Worm (Caenorhabditis elegans) whole organism, L4 larva: ENCODE data around the gene C05E11.2.
A peak's percentile ranks its signal among the peaks of the same experiment; 100 is the strongest.

Experiments used
- F26F4.8 ChIP-seq: fragments of 200-800 bp; sonication (Bioruptor generic); conservative IDR thresholded peaks from 2 replicates; pipeline ENCODE4 v1.3.6; 2022; ENCODE audit warnings: missing genetic modification characterization, missing compliant biosample characterization
- F44E2.7 ChIP-seq: fragments of 200-800 bp; sonication (Bioruptor generic); IDR thresholded peaks from 2 replicates; pipeline ENCODE4 v2.1.2; 2022; ENCODE audit warnings: missing genetic modification characterization, missing compliant biosample characterization
- R02D3.7 ChIP-seq: fragments of 150-350 bp; sonication (generic microtip); optimal IDR thresholded peaks from 3 replicates; lab custom pipeline; 2014; ENCODE audit warnings: missing biosample characterization, missing genetic modification characterization
- ZK337.2 ChIP-seq: fragments of 200-800 bp; sonication (Bioruptor generic); IDR thresholded peaks from 2 replicates; pipeline ENCODE4 v1.3.6; 2022; ENCODE audit warnings: missing genetic modification reagents, missing genetic modification characterization, missing compliant biosample characterization
- aha-1 ChIP-seq: fragments of 150-350 bp; peaks from one replicate; lab custom pipeline; 2014; ENCODE audit warnings: missing biosample characterization, missing genetic modification characterization
- ama-1 ChIP-seq: fragments of 150-350 bp; optimal IDR thresholded peaks from 2 replicates; lab custom pipeline; 2014; ENCODE audit warnings: inconsistent platforms, mixed read lengths
- ces-1 ChIP-seq: fragments of 150-350 bp; sonication (generic microtip); optimal IDR thresholded peaks from 4 replicates; lab custom pipeline; 2014; ENCODE audit warnings: missing biosample characterization, missing genetic modification reagents, missing genetic modification characterization
- ctbp-1 ChIP-seq: fragments of 200-800 bp; sonication (Bioruptor generic); IDR thresholded peaks from 2 replicates; pipeline ENCODE4 v1.3.6; 2022; ENCODE audit warnings: missing genetic modification reagents, missing genetic modification characterization, missing compliant biosample characterization
- daf-16 ChIP-seq, 3 experiments: sonication (generic microtip); optimal IDR thresholded peaks; 2 replicates each; lab custom pipeline; 2016 to 2017; ENCODE audit warnings: missing genetic modification characterization in 3 of 3, missing genetic modification reagents in 3 of 3, mild to moderate bottlenecking in 2 of 3, missing compliant biosample characterization in 2 of 3, missing biosample characterization in 1 of 3, moderate library complexity in 1 of 3
- daf-19 ChIP-seq: fragments of 200-800 bp; sonication (Bioruptor generic); conservative IDR thresholded peaks from 2 replicates; pipeline ENCODE4 v1.3.6; 2022; ENCODE audit warnings: missing genetic modification characterization, missing compliant biosample characterization
- dmd-6 ChIP-seq: fragments of 200-800 bp; sonication (Bioruptor generic); IDR thresholded peaks from 2 replicates; pipeline ENCODE4 v1.3.6; 2022; ENCODE audit warnings: missing genetic modification reagents, missing genetic modification characterization, missing compliant biosample characterization
- fkh-10 ChIP-seq: fragments of 150-350 bp; optimal IDR thresholded peaks from 2 replicates; lab custom pipeline; 2014; ENCODE audit warnings: missing biosample characterization, missing genetic modification reagents, missing genetic modification characterization
- gei-8 ChIP-seq: fragments of 200-800 bp; sonication (Bioruptor generic); optimal IDR thresholded peaks from 2 replicates; lab custom pipeline; 2018; ENCODE audit warnings: mild to moderate bottlenecking, missing genetic modification characterization, missing compliant biosample characterization
- hif-1 ChIP-seq, 2 experiments: sonication (generic microtip); optimal IDR thresholded peaks; 2 replicates each; lab custom pipeline; 2016 to 2017; ENCODE audit warnings: missing compliant biosample characterization in 2 of 2, missing genetic modification characterization in 2 of 2, missing genetic modification reagents in 2 of 2, missing genotype in 2 of 2, mild to moderate bottlenecking in 1 of 2
- hlh-11 ChIP-seq: fragments of 200-800 bp; sonication (Bioruptor generic); optimal IDR thresholded peaks from 2 replicates; lab custom pipeline; 2018; ENCODE audit warnings: mild to moderate bottlenecking, missing genetic modification characterization, missing compliant biosample characterization
- hlh-30 ChIP-seq: sonication (generic microtip); optimal IDR thresholded peaks from 2 replicates; lab custom pipeline; 2017; ENCODE audit warnings: antibody characterized with exemption, mild to moderate bottlenecking, missing genetic modification characterization, missing compliant biosample characterization; ENCODE audit not compliant: insufficient read depth
- lin-39 ChIP-seq: fragments of 150-350 bp; optimal IDR thresholded peaks from 2 replicates; lab custom pipeline; 2014; ENCODE audit warnings: missing biosample characterization, missing genetic modification reagents, missing genetic modification characterization
- lir-3 ChIP-seq: sonication (generic microtip); optimal IDR thresholded peaks from 2 replicates; lab custom pipeline; 2016; ENCODE audit warnings: mild to moderate bottlenecking, missing genetic modification characterization, missing compliant biosample characterization
- mdl-1 ChIP-seq, 2 experiments: fragments of 150-350 bp in 1 of 2; sonication (generic microtip) in 1 of 2; optimal IDR thresholded peaks; 2 replicates each; lab custom pipeline; 2014 to 2017; ENCODE audit warnings: missing biosample characterization in 2 of 2, missing genetic modification characterization in 2 of 2
- mdt-29 ChIP-seq: fragments of 200-800 bp; sonication (Bioruptor generic); IDR thresholded peaks from 2 replicates; pipeline ENCODE4 v1.3.6; 2022; ENCODE audit warnings: missing genetic modification reagents, missing genetic modification characterization, missing compliant biosample characterization
- mep-1 ChIP-seq: fragments of 150-350 bp; sonication (generic microtip); optimal IDR thresholded peaks from 3 replicates; lab custom pipeline; 2014; ENCODE audit warnings: missing biosample characterization, missing genetic modification characterization
- mxl-2 ChIP-seq: fragments of 200-800 bp; sonication (Bioruptor generic); conservative IDR thresholded peaks from 2 replicates; pipeline ENCODE4 v1.3.6; 2022; ENCODE audit warnings: missing genetic modification reagents, missing genetic modification characterization, missing compliant biosample characterization
- nhr-10 ChIP-seq: fragments of 150-350 bp; optimal IDR thresholded peaks from 2 replicates; lab custom pipeline; 2014; ENCODE audit warnings: missing biosample characterization, missing genetic modification characterization
- nhr-11 ChIP-seq: fragments of 150-350 bp; optimal IDR thresholded peaks from 2 replicates; lab custom pipeline; 2014; ENCODE audit warnings: missing biosample characterization, missing genetic modification characterization
- nhr-28 ChIP-seq: fragments of 150-350 bp; optimal IDR thresholded peaks from 2 replicates; lab custom pipeline; 2014; ENCODE audit warnings: missing biosample characterization, missing genetic modification characterization
- nhr-48 ChIP-seq: sonication (generic microtip); optimal IDR thresholded peaks from 2 replicates; lab custom pipeline; 2016; ENCODE audit warnings: mild to moderate bottlenecking, missing genetic modification characterization, missing compliant biosample characterization
- nhr-77 ChIP-seq: fragments of 150-350 bp; optimal IDR thresholded peaks from 2 replicates; lab custom pipeline; 2014; ENCODE audit warnings: missing biosample characterization, missing genetic modification characterization
- pha-4 ChIP-seq, 2 experiments: fragments of 150-350 bp in 1 of 2; fragments of 200-800 bp in 1 of 2; sonication (Bioruptor generic) in 1 of 2; IDR thresholded peaks in 1 of 2; optimal IDR thresholded peaks in 1 of 2; 2 replicates each; pipeline versions ENCODE4 v1.3.6 to Lab custom; 2014 to 2022; ENCODE audit warnings: missing genetic modification characterization in 2 of 2, missing genetic modification reagents in 2 of 2, missing biosample characterization in 1 of 2, missing compliant biosample characterization in 1 of 2
- set-16 ChIP-seq: fragments of 200-800 bp; sonication (Bioruptor generic); IDR thresholded peaks from 2 replicates; pipeline ENCODE4 v1.3.6; 2022; ENCODE audit warnings: missing genetic modification reagents, missing genetic modification characterization, missing compliant biosample characterization
- spr-1 ChIP-seq: sonication (generic microtip); optimal IDR thresholded peaks from 2 replicates; lab custom pipeline; 2016; ENCODE audit warnings: mild to moderate bottlenecking, missing genetic modification characterization, missing compliant biosample characterization
- unc-130 ChIP-seq: sonication (generic microtip); optimal IDR thresholded peaks from 2 replicates; lab custom pipeline; 2016; ENCODE audit warnings: missing genetic modification reagents, missing genetic modification characterization, missing compliant biosample characterization
- unc-39 ChIP-seq: sonication (generic microtip); optimal IDR thresholded peaks from 2 replicates; lab custom pipeline; 2017; ENCODE audit warnings: missing biosample characterization, missing genetic modification characterization
- unc-62 ChIP-seq, 3 experiments: fragments of 150-350 bp in 1 of 3; sonication (generic microtip); optimal IDR thresholded peaks in 2 of 3; peaks in 1 of 3; 1 replicate in 1 of 3; 2 replicates in 2 of 3; lab custom pipeline; 2014 to 2017; ENCODE audit warnings: missing biosample characterization in 3 of 3, missing genetic modification characterization in 3 of 3, missing genetic modification reagents in 3 of 3, missing genotype in 1 of 3
- zip-2 ChIP-seq: fragments of 150-350 bp; optimal IDR thresholded peaks from 2 replicates; lab custom pipeline; 2014; ENCODE audit warnings: missing biosample characterization, missing genetic modification characterization
- ztf-7 ChIP-seq: fragments of 150-350 bp; optimal IDR thresholded peaks from 2 replicates; lab custom pipeline; 2014; ENCODE audit warnings: missing biosample characterization, missing genetic modification characterization

The C05E11.2 gene

ce11 chrX:4567110-4567509 is 19.6 kb upstream of the C05E11.2 start (continued):
- TF ChIP-seq spr-1 = no peak
- no peak for TF ChIP-seq daf-16 (GFP tag; optimal IDR thresholded peaks at IDR 0.05; lab: Kevin White, UChicago)
- TF ChIP-seq daf-16 (tag; optimal IDR thresholded peaks at IDR 0.05; lab: Kevin White, UChicago) = peak; percentile 18
- peak; percentile 83 for TF ChIP-seq dmd-6 (GFP tag; lab: Robert Waterston, UW)
- no peak for TF ChIP-seq R02D3.7 (tag; lab: Kevin White, UChicago)
- no peak for TF ChIP-seq ama-1 (lab: Kevin White, UChicago)
- TF ChIP-seq mep-1 (tag; lab: Kevin White, UChicago) = no peak
- no peak for TF ChIP-seq pha-4 (GFP tag; IDR thresholded peaks at IDR 0.05; lab: Robert Waterston, UW)
- TF ChIP-seq pha-4 (tag; optimal IDR thresholded peaks at IDR 0.05; lab: Kevin White, UChicago) = no peak
- TF ChIP-seq gei-8 (GFP tag; lab: Kevin White, UChicago) = no peak

- TF ChIP-seq F44E2.7 (GFP tag; lab: Robert Waterston, UW) = no peak
- peak; percentile 63 for TF ChIP-seq nhr-28
- peak; percentile 28; the same call in 1 of the 2 replicates for TF ChIP-seq dmd-6 (GFP tag; lab: Robert Waterston, UW)
- no peak for TF ChIP-seq nhr-77
- no peak for TF ChIP-seq lir-3 (tag; lab: Kevin White, UChicago)
- peak in 1 of 2 experiments; percentile 75 for TF ChIP-seq unc-62 (GFP tag; optimal IDR thresholded peaks at IDR 0.05 in 1 of 2; lab: Kevin White, UChicago)
- TF ChIP-seq unc-62 (tag; optimal IDR thresholded peaks at IDR 0.05; lab: Kevin White, UChicago) = no peak
- no peak for TF ChIP-seq hlh-11 (tag; lab: Kevin White, UChicago)
Observed at ce11 chrX:4569276-4569675, 17.4 kb upstream of the C05E11.2 start.

- TF ChIP-seq mdt-29 (no peak), zip-2 (tag; lab: Kevin White, UChicago) (no peak), set-16 (no peak), aha-1 (tag; lab: Kevin White, UChicago) (no peak), unc-130 (GFP tag; lab: Kevin White, UChicago) (no peak), pha-4 (GFP tag; IDR thresholded peaks at IDR 0.05; lab: Robert Waterston, UW) (no peak), pha-4 (tag; optimal IDR thresholded peaks at IDR 0.05; lab: Kevin White, UChicago) (no peak), dmd-6 (GFP tag; lab: Robert Waterston, UW) (0 out of 2 replicates have a peak, but pooled peaks have one; percentile 13), nhr-11 (tag; lab: Kevin White, UChicago) (no peak)
Observed at ce11 chrX:4571137-4571536, 15.6 kb upstream of the C05E11.2 start, which contains the start of gene amt-1. TSS of gene amt-1 (plus strand) at chrX:4571437.

- TF ChIP-seq zip-2 (tag; lab: Kevin White, UChicago) (no peak), ces-1 (GFP tag; lab: Kevin White, UChicago) (peak; percentile 42), fkh-10 (GFP tag; lab: Kevin White, UChicago) (peak; percentile 52)
Observed at ce11 chrX:4574873-4575272, 11.8 kb upstream of the C05E11.2 start.

ce11 chrX:4576272-4576671 is 10.4 kb upstream of the C05E11.2 start:
- TF ChIP-seq hlh-30 (tag; lab: Kevin White, UChicago) (peak; percentile 46), ZK337.2 (GFP tag; lab: Robert Waterston, UW) (peak; percentile 34; the same call in 1 of the 2 replicates), hif-1 (tag; optimal IDR thresholded peaks at IDR 0.05; lab: Kevin White, UChicago) (no peak), mdl-1 (tag; optimal IDR thresholded peaks at IDR 0.05; lab: Kevin White, UChicago) (peak in 1 of 2 experiments; percentile 12), F26F4.8 (GFP tag; lab: Robert Waterston, UW) (no peak), ctbp-1 (no peak), lin-39 (tag; lab: Kevin White, UChicago) (no peak)

ce11 chrX:4577941-4578340 is 8.8 kb upstream of the C05E11.2 start, which contains the start of gene C05E11.3:
TSS of gene C05E11.3 (plus strand) at chrX:4578241.
- TF ChIP-seq ces-1 (GFP tag; lab: Kevin White, UChicago) = no peak
- TF ChIP-seq mxl-2 (GFP tag; lab: Robert Waterston, UW) = no peak
- TF ChIP-seq nhr-77 = no peak
- no peak for TF ChIP-seq nhr-10 (tag; lab: Kevin White, UChicago)
- TF ChIP-seq unc-39 = no peak
- TF ChIP-seq nhr-48 (tag; lab: Kevin White, UChicago) = no peak
- TF ChIP-seq nhr-11 (tag; lab: Kevin White, UChicago) = no peak
- no peak for TF ChIP-seq ztf-7 (tag; lab: Kevin White, UChicago)
- no peak for TF ChIP-seq lir-3 (tag; lab: Kevin White, UChicago)
- no peak for TF ChIP-seq daf-19 (GFP tag; lab: Robert Waterston, UW)
- TF ChIP-seq mdt-29 = no peak
